Fruit fly (Drosophila melanogaster): ENCODE measurements around the gene dsx.

- TF ChIP-seq CTCF (optimal IDR thresholded peaks at IDR 0.05) (peak; percentile 22 to 44), CG8478 (optimal IDR thresholded peaks at IDR 0.05) (no peak)
Measured at dm6 chr3R:7920196-7920595, 47.0 kb downstream of the dsx start, which contains the start of the genes CG10445 and lds.
